Worm (Caenorhabditis elegans): ENCODE results near the gene gldi-3.

DNA sequence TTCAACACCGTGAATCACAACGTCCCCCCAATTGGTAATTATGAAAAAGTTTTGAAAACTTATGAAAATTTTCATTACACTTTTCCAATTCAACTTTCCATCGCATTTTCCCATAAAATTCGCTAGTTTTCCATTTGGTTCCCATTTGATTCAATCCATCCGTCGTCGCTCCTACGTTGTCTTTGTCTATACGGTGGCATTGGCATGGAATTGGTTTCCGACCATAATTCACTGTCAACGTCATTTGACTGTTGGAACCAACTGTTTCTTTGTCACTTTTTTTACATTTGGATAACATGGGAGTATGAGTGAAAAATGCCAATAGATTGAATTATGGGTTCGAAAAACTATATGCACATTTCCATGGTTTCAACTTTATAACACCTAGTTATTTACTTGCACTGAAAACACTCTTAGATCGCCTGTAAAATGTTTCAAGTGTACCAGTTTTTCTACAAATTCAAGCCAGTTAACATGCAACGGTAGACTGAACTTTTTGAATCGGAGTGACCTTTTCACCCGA is 21.8 kb downstream of the gldi-3 start:
- no peak for TF ChIP-seq scrt-1 (GFP tag; IDR thresholded peaks at IDR 0.05)
- TF ChIP-seq ama-1 (optimal IDR thresholded peaks at IDR 0.05), result peak; percentile 80
- TF ChIP-seq hnd-1 (tag; optimal IDR thresholded peaks at IDR 0.05), result no peak
- TF ChIP-seq B0310.2 (tag; optimal IDR thresholded peaks at IDR 0.05), result peak; percentile 51
- TF ChIP-seq ceh-36 (tag; optimal IDR thresholded peaks at IDR 0.05), result no peak
- TF ChIP-seq ets-7 (tag; optimal IDR thresholded peaks at IDR 0.05), result no peak
- no peak; the same call in 1 of the 2 replicates for TF ChIP-seq pes-1 (GFP tag; IDR thresholded peaks at IDR 0.05)

All from whole organism, early embryonic.